Worm (Caenorhabditis elegans): ENCODE results near the gene nstp-3.

nstp-3 gene

ce11 chrV:5845162-5845561 is 47.1 kb upstream of the nstp-3 start (continued):
- TF ChIP-seq lin-15B (tag; optimal IDR thresholded peaks at IDR 0.05): no peak

- TF ChIP-seq Y116A8C.19 (tag; optimal IDR thresholded peaks at IDR 0.05; ENCODE audit: borderline replicate concordance) (no peak), fkh-8 (tag; optimal IDR thresholded peaks at IDR 0.05) (no peak), nhr-71 (tag; optimal IDR thresholded peaks at IDR 0.05) (peak; percentile 97), swsn-7 (tag; optimal IDR thresholded peaks at IDR 0.05) (peak; percentile 58), egl-27 (tag; optimal IDR thresholded peaks at IDR 0.05) (no peak), lin-39 (tag; optimal IDR thresholded peaks at IDR 0.05) (peak; percentile 13), alr-1 (tag; optimal IDR thresholded peaks at IDR 0.05; ENCODE audit: borderline replicate concordance) (no peak), zip-4 (GFP tag; optimal IDR thresholded peaks at IDR 0.05) (peak; percentile 5), fos-1 (tag; optimal IDR thresholded peaks at IDR 0.05) (no peak), nhr-20 (tag; optimal IDR thresholded peaks at IDR 0.05) (peak; percentile 98), elt-2 (tag; optimal IDR thresholded peaks at IDR 0.05) (peak; percentile 59), jun-1 (tag; optimal IDR thresholded peaks at IDR 0.05) (peak; percentile 46), C16A3.4 (tag; optimal IDR thresholded peaks at IDR 0.05) (peak; percentile 64), nhr-12 (tag; optimal IDR thresholded peaks at IDR 0.05) (no peak), snpc-4 (tag; optimal IDR thresholded peaks at IDR 0.05) (peak; percentile 68), nhr-90 (tag; optimal IDR thresholded peaks at IDR 0.05; ENCODE audit: poor library complexity) (peak; percentile 82), mep-1 (tag; optimal IDR thresholded peaks at IDR 0.05) (peak; percentile 78), nhr-19 (GFP tag; conservative IDR thresholded peaks at IDR 0.05) (peak; percentile 92), snu-23 (GFP tag; optimal IDR thresholded peaks at IDR 0.05) (peak; percentile 91), nhr-28 (tag; optimal IDR thresholded peaks at IDR 0.05) (no peak), vab-15 (tag; optimal IDR thresholded peaks at IDR 0.05) (no peak), lin-13 (GFP tag; optimal IDR thresholded peaks at IDR 0.05) (peak; percentile 61), mab-9 (GFP tag; IDR thresholded peaks at IDR 0.05) (peak; percentile 63), hpl-2 (GFP tag; optimal IDR thresholded peaks at IDR 0.05) (peak; percentile 55), blmp-1 (tag; optimal IDR thresholded peaks at IDR 0.05) (peak; percentile 92), unc-98 (GFP tag; IDR thresholded peaks at IDR 0.05) (no peak), lsy-2 (tag; optimal IDR thresholded peaks at IDR 0.05) (peak; percentile 56 to 77), sptf-1 (tag; optimal IDR thresholded peaks at IDR 0.05) (no peak), mdl-1 (tag; optimal IDR thresholded peaks at IDR 0.05) (peak in 1 of 2 experiments; percentile 99), aha-1 (tag; optimal IDR thresholded peaks at IDR 0.05) (no peak), hlh-17 (GFP tag; optimal IDR thresholded peaks at IDR 0.05; ENCODE audit: borderline replicate concordance) (no peak), nhr-76 (tag; optimal IDR thresholded peaks at IDR 0.05) (no peak), lir-3 (tag; optimal IDR thresholded peaks at IDR 0.05; ENCODE audit: poor library complexity) (peak; percentile 86), efl-1 (optimal IDR thresholded peaks at IDR 0.05) (peak; percentile 30 to 34), efl-1 (GFP tag; optimal IDR thresholded peaks at IDR 0.05 in 1 of 2) (peak; percentile 41 to 97), dpl-1 (GFP tag; optimal IDR thresholded peaks at IDR 0.05) (peak; percentile 44 to 62 (median 55)), skn-1 (tag; optimal IDR thresholded peaks at IDR 0.05) (peak; percentile 87), C04F5.9 (tag; optimal IDR thresholded peaks at IDR 0.05) (peak; percentile 66), ama-1 (optimal IDR thresholded peaks at IDR 0.05) (peak; percentile 66), unc-62 (GFP tag; optimal IDR thresholded peaks at IDR 0.05) (no peak), lin-15B (tag; optimal IDR thresholded peaks at IDR 0.05) (no peak), tbx-2 (tag; optimal IDR thresholded peaks at IDR 0.05) (peak; percentile 81), xbp-1 (tag; optimal IDR thresholded peaks at IDR 0.05) (peak; percentile 78), fkh-10 (GFP tag; optimal IDR thresholded peaks at IDR 0.05) (no peak), ceh-88 (GFP tag; IDR thresholded peaks at IDR 0.05) (no peak; the same call in 1 of the 2 replicates), pag-3 (tag; optimal IDR thresholded peaks at IDR 0.05; ENCODE audit: borderline replicate concordance, insufficient read depth) (peak; percentile 67), pax-3 (tag; optimal IDR thresholded peaks at IDR 0.05) (peak; percentile 67), nhr-11 (tag; optimal IDR thresholded peaks at IDR 0.05) (peak; percentile 44), sox-4 (tag; optimal IDR thresholded peaks at IDR 0.05) (no peak), tlp-1 (tag; optimal IDR thresholded peaks at IDR 0.05) (no peak), elt-3 (tag; optimal IDR thresholded peaks at IDR 0.05) (peak in 1 of 6 experiments; percentile 90)
These were observed 46.3 kb upstream of the nstp-3 start for ce11 chrV:5844349-5844760.

All from whole organism, L1 larva.